Worm (Caenorhabditis elegans) whole organism, midembryonic: ENCODE measurements around the gene sel-8.

Source experiments
- klf-2 ChIP-seq: fragments of 200-800 bp; sonication (Bioruptor generic); conservative IDR thresholded peaks from 2 replicates; pipeline ENCODE4 v1.3.6; 2022; ENCODE audit warnings: missing genetic modification reagents, missing genetic modification characterization, missing compliant biosample characterization
- ref-1 ChIP-seq: fragments of 200-800 bp; sonication (Bioruptor generic); conservative IDR thresholded peaks from 2 replicates; pipeline ENCODE4 v1.3.6; 2022; ENCODE audit warnings: missing genetic modification reagents, missing genetic modification characterization, missing compliant biosample characterization

ce11 chrIII:3612882-3613479, 14.0 kb downstream of the sel-8 start:
- TF ChIP-seq klf-2 (GFP tag; lab: Robert Waterston, UW) (no peak), ref-1 (GFP tag; lab: Robert Waterston, UW) (no peak)
